Worm (Caenorhabditis elegans) whole organism, mixed stage, embryonic: Measurements from ENCODE around the gene zip-11.

Experiments
- ces-1 ChIP-seq: fragments of 150-350 bp; optimal IDR thresholded peaks from 2 replicates; lab custom pipeline; 2014; ENCODE audit warnings: missing biosample characterization, missing genetic modification reagents, missing genetic modification characterization
- lin-32 ChIP-seq: fragments of 200-800 bp; sonication (Bioruptor generic); optimal IDR thresholded peaks from 2 replicates; lab custom pipeline; 2018; ENCODE audit warnings: mild to moderate bottlenecking, missing genetic modification characterization, missing compliant biosample characterization
- lsy-2 ChIP-seq: fragments of 150-350 bp; optimal IDR thresholded peaks from 2 replicates; lab custom pipeline; 2014; ENCODE audit warnings: missing biosample characterization, missing genetic modification characterization
- mep-1 ChIP-seq: fragments of 150-350 bp; optimal IDR thresholded peaks from 2 replicates; lab custom pipeline; 2017; ENCODE audit warnings: missing biosample characterization, missing genetic modification reagents, missing genetic modification characterization, inconsistent platforms
- nhr-237 ChIP-seq: fragments of 150-350 bp; optimal IDR thresholded peaks from 2 replicates; lab custom pipeline; 2014; ENCODE audit warnings: missing biosample characterization, missing genetic modification characterization
- snpc-4 ChIP-seq: fragments of 150-350 bp; optimal IDR thresholded peaks from 2 replicates; lab custom pipeline; 2014; ENCODE audit warnings: missing biosample characterization, missing genetic modification characterization
- sptf-1 ChIP-seq: sonication (generic microtip); optimal IDR thresholded peaks from 2 replicates; lab custom pipeline; 2017; ENCODE audit warnings: mild to moderate bottlenecking, missing genetic modification characterization, moderate library complexity, missing compliant biosample characterization
- unc-62 ChIP-seq: fragments of 150-350 bp; optimal IDR thresholded peaks from 2 replicates; lab custom pipeline; 2014; ENCODE audit warnings: missing biosample characterization, missing genetic modification reagents, missing genetic modification characterization

DNA sequence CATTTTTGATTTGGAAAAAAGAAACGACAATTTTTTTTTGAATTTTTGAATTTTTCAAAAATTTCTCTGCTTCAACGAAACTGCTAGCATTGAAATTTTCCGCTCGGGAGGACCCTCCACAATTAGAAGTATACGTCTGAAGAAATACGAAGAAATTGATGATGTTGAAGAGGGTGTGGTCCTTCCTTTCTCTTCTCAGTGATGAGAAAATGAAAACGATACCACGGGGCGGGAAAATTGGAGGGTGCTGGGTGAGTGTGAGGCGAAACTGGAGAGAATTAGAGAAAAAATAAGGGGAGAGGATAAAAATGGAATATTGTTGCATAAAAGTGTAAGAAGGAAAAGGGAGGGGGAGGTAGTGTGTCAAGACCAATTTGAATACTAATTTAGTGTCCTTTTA, 40.9 kb downstream of the zip-11 start:
- TF ChIP-seq sptf-1 (tag; lab: Kevin White, UChicago) (no peak), unc-62 (no peak), mep-1 (tag; lab: Kevin White, UChicago) (no peak), lsy-2 (no peak), snpc-4 (tag; lab: Kevin White, UChicago) (no peak), nhr-237 (tag; lab: Kevin White, UChicago) (no peak), ces-1 (GFP tag; lab: Kevin White, UChicago) (peak; percentile 11), lin-32 (GFP tag; lab: Kevin White, UChicago) (no peak)
